Fruit fly (Drosophila melanogaster): ENCODE measurements around the gene spri.

Gene spri

dm6 chrX:10515323-10515853 lies 69.8 kb downstream of the spri start (continued):
- TF ChIP-seq CG9437 (GFP tag; optimal IDR thresholded peaks at IDR 0.05), result no peak
- no peak for TF ChIP-seq CG11456 (GFP tag; IDR thresholded peaks at IDR 0.05)
- 0 out of 3 replicates have a peak, but pooled peaks have one; percentile 13 for TF ChIP-seq ase (GFP tag; IDR thresholded peaks at IDR 0.05)
- TF ChIP-seq YL-1 (GFP tag; optimal IDR thresholded peaks at IDR 0.05), result no peak
- no peak for TF ChIP-seq GATAe (GFP tag; conservative IDR thresholded peaks at IDR 0.05)
- TF ChIP-seq amos (GFP tag; IDR thresholded peaks at IDR 0.05; ENCODE audit: partially characterized antibody), result no peak
- no peak for TF ChIP-seq Doc3 (GFP tag; IDR thresholded peaks at IDR 0.05; ENCODE audit: partially characterized antibody)
- no peak for TF ChIP-seq CG4854 (GFP tag; optimal IDR thresholded peaks at IDR 0.05)
- no peak for TF ChIP-seq MESR4 (GFP tag; optimal IDR thresholded peaks at IDR 0.05)
- TF ChIP-seq Ssrp (tag; optimal IDR thresholded peaks at IDR 0.05), result peak; percentile 44
- peak; percentile 92 for TF ChIP-seq fd102C (GFP tag; optimal IDR thresholded peaks at IDR 0.05)
- TF ChIP-seq tx (GFP tag; optimal IDR thresholded peaks at IDR 0.05), result no peak
- peak; percentile 37 to 95 for TF ChIP-seq eve (GFP tag; optimal IDR thresholded peaks at IDR 0.05)
- no peak for TF ChIP-seq maf-S (GFP tag; optimal IDR thresholded peaks at IDR 0.05)
- TF ChIP-seq CG10979 (tag; optimal IDR thresholded peaks at IDR 0.05), result peak; percentile 79
- TF ChIP-seq CG7357 (GFP tag; IDR thresholded peaks at IDR 0.05), result no peak
- peak; percentile 46 for TF ChIP-seq Asciz (GFP tag; optimal IDR thresholded peaks at IDR 0.05)
- no peak for TF ChIP-seq D19B (GFP tag; optimal IDR thresholded peaks at IDR 0.05)
- TF ChIP-seq knrl (GFP tag; IDR thresholded peaks at IDR 0.05; ENCODE audit: partially characterized antibody), result no peak
- no peak for TF ChIP-seq CG3995 (GFP tag; optimal IDR thresholded peaks at IDR 0.05)
- TF ChIP-seq row (GFP tag; IDR thresholded peaks at IDR 0.05), result peak; percentile 59
- peak; percentile 18 for TF ChIP-seq stwl (tag; optimal IDR thresholded peaks at IDR 0.05)
- no peak for TF ChIP-seq z (GFP tag; IDR thresholded peaks at IDR 0.05)
- TF ChIP-seq MBD-R2 (GFP tag; IDR thresholded peaks at IDR 0.05), result no peak
- TF ChIP-seq da (GFP tag; optimal IDR thresholded peaks at IDR 0.05), result no peak
- TF ChIP-seq emc (GFP tag; optimal IDR thresholded peaks at IDR 0.05), result no peak
- TF ChIP-seq Xrp1 (GFP tag; IDR thresholded peaks at IDR 0.05), result peak; percentile 87
- no peak for TF ChIP-seq odd (GFP tag; optimal IDR thresholded peaks at IDR 0.05)
- TF ChIP-seq pzg (GFP tag; optimal IDR thresholded peaks at IDR 0.05), result no peak
- peak; percentile 24 for TF ChIP-seq CG30403 (GFP tag; optimal IDR thresholded peaks at IDR 0.05)
- TF ChIP-seq ttk (GFP tag; IDR thresholded peaks at IDR 0.05), result peak; percentile 46; the same call in 1 of the 2 replicates
- TF ChIP-seq Ets65A (GFP tag), result peak; percentile 92
- TF ChIP-seq chinmo (GFP tag; IDR thresholded peaks at IDR 0.05; ENCODE audit: partially characterized antibody), result no peak
- TF ChIP-seq CG18599 (GFP tag; optimal IDR thresholded peaks at IDR 0.05), result no peak
- no peak for TF ChIP-seq ap (GFP tag; IDR thresholded peaks at IDR 0.05)
- TF ChIP-seq ranshi (GFP tag; IDR thresholded peaks at IDR 0.05), result peak; percentile 32; the same call in 1 of the 2 replicates
- TF ChIP-seq oc (tag; optimal IDR thresholded peaks at IDR 0.05), result no peak
- TF ChIP-seq CG10543 (GFP tag; optimal IDR thresholded peaks at IDR 0.05), result no peak
- no peak for TF ChIP-seq ash1 (GFP tag; optimal IDR thresholded peaks at IDR 0.05)
- no peak for TF ChIP-seq cg (GFP tag; optimal IDR thresholded peaks at IDR 0.05)
- TF ChIP-seq vvl (GFP tag; IDR thresholded peaks at IDR 0.05), result peak; percentile 84
- no peak for TF ChIP-seq wek (GFP tag; optimal IDR thresholded peaks at IDR 0.05)
- no peak for TF ChIP-seq CTCF (GFP tag; optimal IDR thresholded peaks at IDR 0.05)
- TF ChIP-seq CG7839 (tag; optimal IDR thresholded peaks at IDR 0.05), result peak; percentile 75
- TF ChIP-seq CG7786 (GFP tag; optimal IDR thresholded peaks at IDR 0.05), result peak; percentile 10
- TF ChIP-seq cad (GFP tag; optimal IDR thresholded peaks at IDR 0.05), result no peak
- peak; percentile 70 for TF ChIP-seq pnt (GFP tag; optimal IDR thresholded peaks at IDR 0.05)
- TF ChIP-seq CG2120 (GFP tag; optimal IDR thresholded peaks at IDR 0.05), result no peak
- TF ChIP-seq CG14050 (GFP tag; IDR thresholded peaks at IDR 0.05), result no peak
- no peak for TF ChIP-seq corto (GFP tag; optimal IDR thresholded peaks at IDR 0.05)
- TF ChIP-seq Adf1 (GFP tag; IDR thresholded peaks at IDR 0.05), result no peak
- TF ChIP-seq wdn (GFP tag; IDR thresholded peaks at IDR 0.05), result no peak

Data from whole organism, embryonic.